Worm (Caenorhabditis elegans) whole organism, L1 larva: ENCODE measurements around the gene F38A6.4.

Experiments
- C04F5.9 ChIP-seq: sonication (generic microtip); optimal IDR thresholded peaks from 2 replicates; lab custom pipeline; 2016; ENCODE audit warnings: missing genetic modification characterization, missing compliant biosample characterization
- C16A3.4 ChIP-seq: fragments of 150-350 bp; optimal IDR thresholded peaks from 2 replicates; lab custom pipeline; 2014; ENCODE audit warnings: missing biosample characterization, missing genetic modification characterization
- C34B4.2 ChIP-seq: sonication (generic microtip); optimal IDR thresholded peaks from 2 replicates; lab custom pipeline; 2017; ENCODE audit warnings: mild to moderate bottlenecking, missing genetic modification characterization, missing compliant biosample characterization
- aha-1 ChIP-seq: fragments of 150-350 bp; optimal IDR thresholded peaks from 2 replicates; lab custom pipeline; 2014; ENCODE audit warnings: missing biosample characterization, missing genetic modification characterization
- aly-2 ChIP-seq: fragments of 150-350 bp; optimal IDR thresholded peaks from 2 replicates; lab custom pipeline; 2014; ENCODE audit warnings: missing biosample characterization, missing genetic modification characterization
- ama-1 ChIP-seq: fragments of 150-350 bp; optimal IDR thresholded peaks from 2 replicates; lab custom pipeline; 2014
- blmp-1 ChIP-seq: fragments of 150-350 bp; optimal IDR thresholded peaks from 2 replicates; lab custom pipeline; 2014; ENCODE audit warnings: missing biosample characterization, missing genetic modification characterization
- ceh-63 ChIP-seq: fragments of 200-800 bp; sonication (Bioruptor generic); optimal IDR thresholded peaks from 2 replicates; lab custom pipeline; 2018; ENCODE audit warnings: mild to moderate bottlenecking, missing genetic modification characterization, missing compliant biosample characterization
- ceh-82 ChIP-seq, 3 experiments: fragments of 150-350 bp in 1 of 3; sonication (generic microtip) in 2 of 3; optimal IDR thresholded peaks; 2 replicates each; lab custom pipeline; 2014 to 2017; ENCODE audit warnings: missing biosample characterization in 3 of 3, missing genetic modification characterization in 3 of 3
- ceh-90 ChIP-seq: sonication (generic microtip); optimal IDR thresholded peaks from 2 replicates; lab custom pipeline; 2016; ENCODE audit warnings: missing genetic modification characterization, missing compliant biosample characterization
- ces-1 ChIP-seq: fragments of 150-350 bp; optimal IDR thresholded peaks from 2 replicates; lab custom pipeline; 2014; ENCODE audit warnings: missing biosample characterization, missing genetic modification reagents, missing genetic modification characterization
- efl-1 ChIP-seq, 4 experiments: fragments of 150-350 bp; optimal IDR thresholded peaks in 3 of 4; peaks in 1 of 4; 1 replicate in 1 of 4; 2 replicates in 3 of 4; lab custom pipeline; 2014; ENCODE audit warnings: missing biosample characterization in 2 of 4, missing genetic modification characterization in 2 of 4, missing genetic modification reagents in 2 of 4
- elt-2 ChIP-seq: sonication (generic microtip); optimal IDR thresholded peaks from 2 replicates; lab custom pipeline; 2016; ENCODE audit warnings: missing genetic modification characterization, mild to moderate bottlenecking, inconsistent platforms, missing compliant biosample characterization, missing genetic modification reagents
- elt-3 ChIP-seq, 6 experiments: fragments of 150-350 bp in 1 of 6; sonication (generic microtip); optimal IDR thresholded peaks; 2 replicates each; lab custom pipeline; 2017 to 2018; ENCODE audit warnings: missing biosample characterization in 6 of 6, missing genetic modification characterization in 6 of 6, inconsistent platforms in 1 of 6
- fkh-4 ChIP-seq: sonication (generic microtip); optimal IDR thresholded peaks from 2 replicates; lab custom pipeline; 2016; ENCODE audit warnings: missing compliant biosample characterization, missing genetic modification characterization, borderline replicate concordance
- hpl-2 ChIP-seq: fragments of 150-350 bp; optimal IDR thresholded peaks from 2 replicates; lab custom pipeline; 2014; ENCODE audit warnings: missing biosample characterization, missing genetic modification reagents, missing genetic modification characterization
- irx-1 ChIP-seq: sonication (generic microtip); optimal IDR thresholded peaks from 2 replicates; lab custom pipeline; 2016; ENCODE audit warnings: missing genetic modification characterization, missing compliant biosample characterization
- isw-1 ChIP-seq: fragments of 200-800 bp; sonication (Bioruptor generic); IDR thresholded peaks from 2 replicates; pipeline ENCODE4 v1.3.6; 2022; ENCODE audit warnings: missing genetic modification characterization, missing compliant biosample characterization
- lin-13 ChIP-seq: fragments of 150-350 bp; optimal IDR thresholded peaks from 2 replicates; lab custom pipeline; 2014; ENCODE audit warnings: missing biosample characterization, missing genetic modification reagents, missing genetic modification characterization
- lin-14 ChIP-seq: fragments of 200-800 bp; sonication (Bioruptor generic); optimal IDR thresholded peaks from 2 replicates; lab custom pipeline; 2018; ENCODE audit warnings: mild to moderate bottlenecking, missing genetic modification characterization, moderate library complexity, missing compliant biosample characterization
- lin-15B ChIP-seq: fragments of 150-350 bp; sonication (generic microtip); optimal IDR thresholded peaks from 3 replicates; lab custom pipeline; 2014; ENCODE audit warnings: missing biosample characterization, missing genetic modification characterization
- lin-35 ChIP-seq, 2 experiments: fragments of 150-350 bp; optimal IDR thresholded peaks; 2 replicates each; lab custom pipeline; 2014; ENCODE audit warnings: missing biosample characterization in 2 of 2, missing genetic modification characterization in 2 of 2, missing genetic modification reagents in 2 of 2
- lin-39 ChIP-seq: fragments of 150-350 bp; optimal IDR thresholded peaks from 2 replicates; lab custom pipeline; 2014; ENCODE audit warnings: missing biosample characterization, missing genetic modification reagents, missing genetic modification characterization
- lsy-2 ChIP-seq, 2 experiments: fragments of 150-350 bp; optimal IDR thresholded peaks; 2 replicates each; lab custom pipeline; 2014; ENCODE audit warnings: missing biosample characterization in 2 of 2, missing genetic modification characterization in 2 of 2
- mep-1 ChIP-seq: fragments of 150-350 bp; optimal IDR thresholded peaks from 2 replicates; lab custom pipeline; 2014; ENCODE audit warnings: missing biosample characterization, missing genetic modification characterization
- nhr-19 ChIP-seq: fragments of 200-800 bp; sonication (Bioruptor generic); conservative IDR thresholded peaks from 2 replicates; pipeline ENCODE4 v1.3.6; 2022; ENCODE audit warnings: missing genetic modification characterization, missing compliant biosample characterization
- nhr-20 ChIP-seq: sonication (generic microtip); optimal IDR thresholded peaks from 2 replicates; lab custom pipeline; 2016; ENCODE audit warnings: mild to moderate bottlenecking, missing genetic modification characterization, missing compliant biosample characterization
- nhr-237 ChIP-seq: fragments of 150-350 bp; optimal IDR thresholded peaks from 2 replicates; lab custom pipeline; 2014; ENCODE audit warnings: missing biosample characterization, missing genetic modification characterization
- nhr-28 ChIP-seq: fragments of 150-350 bp; optimal IDR thresholded peaks from 2 replicates; lab custom pipeline; 2014; ENCODE audit warnings: missing biosample characterization, missing genetic modification characterization
- nhr-71 ChIP-seq: sonication (generic microtip); optimal IDR thresholded peaks from 2 replicates; lab custom pipeline; 2016; ENCODE audit warnings: mild to moderate bottlenecking, missing genetic modification characterization, moderate library complexity, missing compliant biosample characterization
- nhr-77 ChIP-seq: fragments of 150-350 bp; optimal IDR thresholded peaks from 2 replicates; lab custom pipeline; 2014; ENCODE audit warnings: missing biosample characterization, missing genetic modification characterization
- nhr-84 ChIP-seq: sonication (generic microtip); optimal IDR thresholded peaks from 2 replicates; lab custom pipeline; 2017; ENCODE audit warnings: missing biosample characterization, missing genetic modification characterization
- nhr-85 ChIP-seq: sonication (generic microtip); peaks from one replicate; lab custom pipeline; 2016; ENCODE audit warnings: missing genetic modification characterization, inconsistent platforms, missing compliant biosample characterization
- nhr-90 ChIP-seq: sonication (generic microtip); optimal IDR thresholded peaks from 2 replicates; lab custom pipeline; 2016; ENCODE audit warnings: mild to moderate bottlenecking, missing genetic modification characterization, missing compliant biosample characterization; ENCODE audit not compliant: poor library complexity
- pag-3 ChIP-seq: sonication (generic microtip); optimal IDR thresholded peaks from 2 replicates; lab custom pipeline; 2017; ENCODE audit warnings: missing genetic modification characterization, mild to moderate bottlenecking, missing compliant biosample characterization, antibody characterized with exemption, borderline replicate concordance; ENCODE audit not compliant: insufficient read depth
- pqm-1 ChIP-seq: sonication (generic microtip); optimal IDR thresholded peaks from 3 replicates; lab custom pipeline; 2017; ENCODE audit warnings: missing biosample characterization, missing genetic modification characterization
- sup-37 ChIP-seq: fragments of 200-800 bp; sonication (Bioruptor generic); optimal IDR thresholded peaks from 2 replicates; lab custom pipeline; 2018; ENCODE audit warnings: mild to moderate bottlenecking, missing genetic modification characterization, missing compliant biosample characterization
- swsn-7 ChIP-seq: sonication (generic microtip); optimal IDR thresholded peaks from 2 replicates; lab custom pipeline; 2016; ENCODE audit warnings: missing genetic modification characterization, missing compliant biosample characterization
- tbx-2 ChIP-seq: sonication (generic microtip); optimal IDR thresholded peaks from 2 replicates; lab custom pipeline; 2016; ENCODE audit warnings: missing genetic modification characterization, missing compliant biosample characterization
- unc-62 ChIP-seq: fragments of 150-350 bp; optimal IDR thresholded peaks from 2 replicates; lab custom pipeline; 2014; ENCODE audit warnings: missing biosample characterization, missing genetic modification reagents, missing genetic modification characterization
- unc-86 ChIP-seq: sonication (generic microtip); optimal IDR thresholded peaks from 2 replicates; lab custom pipeline; 2016; ENCODE audit warnings: missing genetic modification characterization, missing compliant biosample characterization
- unc-98 ChIP-seq: fragments of 200-800 bp; sonication (Bioruptor generic); IDR thresholded peaks from 2 replicates; pipeline ENCODE4 v1.3.6; 2022; ENCODE audit warnings: missing genetic modification characterization, missing compliant biosample characterization
- xbp-1 ChIP-seq: sonication (generic microtip); optimal IDR thresholded peaks from 2 replicates; lab custom pipeline; 2016; ENCODE audit warnings: missing genetic modification characterization, missing compliant biosample characterization
- zag-1 ChIP-seq: fragments of 150-350 bp; optimal IDR thresholded peaks from 2 replicates; lab custom pipeline; 2014; ENCODE audit warnings: missing biosample characterization, missing genetic modification characterization

Gene F38A6.4

ce11 chrV:20782188-20782587 lies 7.0 kb upstream of the F38A6.4 start (continued):
- TF ChIP-seq aly-2 (tag; lab: Kevin White, UChicago) (peak; percentile 27), unc-86 (tag; lab: Kevin White, UChicago) (peak; percentile 73), fkh-4 (no peak), swsn-7 (tag; lab: Kevin White, UChicago) (peak; percentile 72), nhr-90 (tag; lab: Kevin White, UChicago) (no peak), mep-1 (tag; lab: Kevin White, UChicago) (peak; percentile 56), zag-1 (tag; lab: Kevin White, UChicago) (peak; percentile 88), nhr-71 (tag; lab: Kevin White, UChicago) (peak; percentile 91), lin-13 (GFP tag; lab: Kevin White, UChicago) (no peak), nhr-84 (tag; lab: Kevin White, UChicago) (no peak), unc-98 (GFP tag; lab: Robert Waterston, UW) (no peak), unc-62 (GFP tag; lab: Kevin White, UChicago) (no peak), sup-37 (GFP tag; lab: Kevin White, UChicago) (no peak), elt-2 (no peak), C34B4.2 (tag; lab: Kevin White, UChicago) (no peak), lin-15B (no peak), lin-35 (GFP tag; optimal IDR thresholded peaks at IDR 0.05; lab: Kevin White, UChicago) (peak in 1 of 2 experiments; percentile 33), aha-1 (tag; lab: Kevin White, UChicago) (no peak), ceh-90 (tag; lab: Kevin White, UChicago) (no peak), nhr-237 (no peak), ceh-82 (tag; optimal IDR thresholded peaks at IDR 0.05; lab: Kevin White, UChicago) (peak; percentile 23 to 84 (median 38)), blmp-1 (tag; lab: Kevin White, UChicago) (no peak), efl-1 (optimal IDR thresholded peaks at IDR 0.05; lab: Kevin White, UChicago) (peak in 1 of 2 experiments; percentile 28), efl-1 (GFP tag; optimal IDR thresholded peaks at IDR 0.05 in 1 of 2; lab: Kevin White, UChicago) (peak in 1 of 2 experiments; percentile 9), ceh-63 (no peak), pqm-1 (tag; lab: Kevin White, UChicago) (no peak), lsy-2 (tag; optimal IDR thresholded peaks at IDR 0.05; lab: Kevin White, UChicago) (peak; percentile 60 to 67), nhr-20 (peak; percentile 84), isw-1 (GFP tag; lab: Robert Waterston, UW) (peak; percentile 30), nhr-19 (GFP tag; lab: Robert Waterston, UW) (peak; percentile 83), ama-1 (lab: Kevin White, UChicago) (peak; percentile 30), lin-14 (peak; percentile 93), nhr-85 (tag; lab: Kevin White, UChicago) (no peak), pag-3 (tag; lab: Kevin White, UChicago) (no peak), hpl-2 (GFP tag; lab: Kevin White, UChicago) (no peak), irx-1 (tag; lab: Kevin White, UChicago) (peak; percentile 18), elt-3 (tag; optimal IDR thresholded peaks at IDR 0.05; lab: Kevin White, UChicago) (no peak), ces-1 (GFP tag; lab: Kevin White, UChicago) (peak; percentile 84), nhr-28 (tag; lab: Kevin White, UChicago) (no peak), tbx-2 (peak; percentile 74), lin-39 (tag; lab: Kevin White, UChicago) (no peak), nhr-77 (tag; lab: Kevin White, UChicago) (no peak), C16A3.4 (no peak), xbp-1 (peak; percentile 34), C04F5.9 (no peak)
